Worm (Caenorhabditis elegans): ENCODE results near the gene pap-3.

DNA sequence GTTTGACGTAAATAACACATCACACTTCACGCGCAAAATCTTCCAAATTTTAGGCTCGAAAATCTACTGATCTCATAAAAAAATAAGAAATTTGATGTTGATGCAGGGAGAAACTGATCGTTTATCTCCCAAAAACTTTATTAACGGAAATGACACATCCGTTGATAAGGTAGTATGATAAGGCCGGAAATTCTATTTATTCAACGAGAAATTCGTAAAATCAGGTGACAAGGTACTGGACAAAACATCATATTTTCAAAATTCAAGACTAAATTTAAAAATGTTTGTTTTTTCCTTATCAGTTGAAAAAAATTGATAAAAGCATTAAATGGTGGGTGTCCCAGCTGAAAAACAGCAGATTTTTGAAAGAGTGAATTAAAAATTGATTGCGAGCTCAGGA is 43.5 kb upstream of the pap-3 start:
- TF ChIP-seq snpc-4 (tag; optimal IDR thresholded peaks at IDR 0.05), result no peak
- no peak for TF ChIP-seq zag-1 (tag; optimal IDR thresholded peaks at IDR 0.05)
